Fruit fly (Drosophila melanogaster) whole organism, embryonic: ENCODE measurements around the gene Vps2.

Experiments used
- Antp ChIP-seq: fragments of 200-800 bp; sonication (Bioruptor generic); optimal IDR thresholded peaks from 3 replicates; lab custom pipeline; 2016; ENCODE audit warnings: missing biosample characterization, missing genetic modification characterization
- C15 ChIP-seq: fragments of 200-800 bp; sonication (Bioruptor generic); IDR thresholded peaks from 3 replicates; pipeline ENCODE4 v1.3.6; 2022; ENCODE audit warnings: missing biosample characterization, missing genetic modification characterization
- CG10209 ChIP-seq: fragments of 200-800 bp; sonication (Bioruptor generic); optimal IDR thresholded peaks from 3 replicates; lab custom pipeline; 2017; ENCODE audit warnings: missing biosample characterization, mild to moderate bottlenecking, missing genetic modification characterization, missing genetic modification reagents
- CG10267 ChIP-seq: fragments of 200-800 bp; sonication (Bioruptor generic); optimal IDR thresholded peaks from 2 replicates; lab custom pipeline; 2018; ENCODE audit warnings: missing biosample characterization, mild to moderate bottlenecking, missing genetic modification characterization, moderate library complexity
- CG11093 ChIP-seq: fragments of 200-800 bp; sonication (Bioruptor generic); IDR thresholded peaks from 3 replicates; pipeline ENCODE4 v1.3.6; 2022; ENCODE audit warnings: missing biosample characterization, missing genetic modification characterization
- CG11247 ChIP-seq: fragments of 200-800 bp; sonication (Bioruptor generic); IDR thresholded peaks from 2 replicates; pipeline ENCODE4 v1.3.6; 2022; ENCODE audit warnings: missing biosample characterization, missing genetic modification characterization
- CG11560 ChIP-seq: fragments of 200-800 bp; sonication (Bioruptor generic); IDR thresholded peaks from 3 replicates; pipeline ENCODE4 v1.3.6; 2022; ENCODE audit warnings: missing biosample characterization, missing genetic modification characterization
- CG14014 ChIP-seq: fragments of 200-800 bp; sonication (Bioruptor generic); IDR thresholded peaks from 2 replicates; pipeline ENCODE4 v1.3.6; 2022; ENCODE audit warnings: missing biosample characterization, missing genetic modification characterization
- CG14667 ChIP-seq: fragments of 200-800 bp; sonication (Bioruptor generic); IDR thresholded peaks from 2 replicates; pipeline ENCODE4 v1.3.6; 2022; ENCODE audit warnings: missing biosample characterization, missing genetic modification characterization
- CG14710 ChIP-seq: fragments of 200-800 bp; sonication (Bioruptor generic); optimal IDR thresholded peaks from 3 replicates; lab custom pipeline; 2019; ENCODE audit warnings: missing biosample characterization, mild to moderate bottlenecking, missing genetic modification characterization, moderate library complexity
- CG15514 ChIP-seq: fragments of 200-800 bp; sonication (Bioruptor generic); optimal IDR thresholded peaks from 3 replicates; lab custom pipeline; 2017; ENCODE audit warnings: missing biosample characterization, missing genetic modification characterization, mild to moderate bottlenecking, moderate library complexity, missing genetic modification reagents
- CG31441 ChIP-seq: fragments of 200-800 bp; sonication (Bioruptor generic); IDR thresholded peaks from 2 replicates; pipeline ENCODE4 v1.3.6; 2022; ENCODE audit warnings: missing biosample characterization, missing genetic modification characterization
- CG3281 ChIP-seq: fragments of 200-800 bp; sonication (Bioruptor generic); optimal IDR thresholded peaks from 3 replicates; lab custom pipeline; 2017; ENCODE audit warnings: missing biosample characterization, mild to moderate bottlenecking, missing genetic modification characterization
- CG3407 ChIP-seq: fragments of 200-800 bp; sonication (Bioruptor generic); optimal IDR thresholded peaks from 2 replicates; lab custom pipeline; 2018; ENCODE audit warnings: missing biosample characterization, mild to moderate bottlenecking, missing genetic modification characterization
- CG4424 ChIP-seq: fragments of 200-800 bp; sonication (Bioruptor generic); optimal IDR thresholded peaks from 3 replicates; lab custom pipeline; 2016; ENCODE audit warnings: missing biosample characterization, missing genetic modification characterization
- CG6683 ChIP-seq: fragments of 200-800 bp; sonication (Bioruptor generic); optimal IDR thresholded peaks from 2 replicates; lab custom pipeline; 2017; ENCODE audit warnings: missing biosample characterization, mild to moderate bottlenecking, missing genetic modification characterization, missing genetic modification reagents
- CG8290 ChIP-seq, 3 experiments: fragments of 200-800 bp; sonication (Bioruptor generic); optimal IDR thresholded peaks; 2 replicates each; lab custom pipeline; 2016 to 2019; ENCODE audit warnings: missing biosample characterization in 3 of 3, missing genetic modification characterization in 3 of 3, mild to moderate bottlenecking in 2 of 3, moderate library complexity in 1 of 3
- Camta ChIP-seq: fragments of 200-800 bp; sonication (Bioruptor generic); optimal IDR thresholded peaks from 2 replicates; lab custom pipeline; 2016; ENCODE audit warnings: missing biosample characterization, missing genetic modification characterization
- E2f2 ChIP-seq: fragments of 200-800 bp; sonication (Bioruptor generic); IDR thresholded peaks from 2 replicates; pipeline ENCODE4 v1.3.6; 2022; ENCODE audit warnings: missing biosample characterization, missing genetic modification characterization
- HmgD ChIP-seq: fragments of 200-800 bp; sonication (Bioruptor generic); optimal IDR thresholded peaks from 3 replicates; lab custom pipeline; 2016; ENCODE audit warnings: missing biosample characterization, missing genetic modification characterization
- Hmr ChIP-seq: fragments of 200-800 bp; sonication (Bioruptor generic); optimal IDR thresholded peaks from 3 replicates; lab custom pipeline; 2017; ENCODE audit warnings: mild to moderate bottlenecking, missing biosample characterization, missing genetic modification reagents, missing genetic modification characterization
- MBD-R2 ChIP-seq: fragments of 200-800 bp; sonication (Bioruptor generic); IDR thresholded peaks from 2 replicates; pipeline ENCODE4 v1.3.6; 2022; ENCODE audit warnings: missing biosample characterization, missing genetic modification characterization
- Med ChIP-seq: fragments of 200-800 bp; sonication (Bioruptor generic); peaks from one replicate; lab custom pipeline; 2016; ENCODE audit warnings: missing biosample characterization, missing genetic modification characterization, mild to moderate bottlenecking, inconsistent platforms, moderate library complexity
- Mrtf ChIP-seq: fragments of 200-800 bp; sonication (Bioruptor generic); IDR thresholded peaks from 3 replicates; pipeline ENCODE4 v1.3.6; 2022; ENCODE audit warnings: missing biosample characterization, missing genetic modification characterization
- Myb ChIP-seq: fragments of 200-800 bp; sonication (Bioruptor generic); optimal IDR thresholded peaks from 2 replicates; lab custom pipeline; 2016; ENCODE audit warnings: missing biosample characterization, missing genetic modification characterization
- NK7.1 ChIP-seq: fragments of 200-800 bp; sonication (Bioruptor generic); optimal IDR thresholded peaks from 3 replicates; lab custom pipeline; 2016; ENCODE audit warnings: missing biosample characterization, missing genetic modification characterization
- Neu2 ChIP-seq: fragments of 200-800 bp; sonication (Bioruptor generic); optimal IDR thresholded peaks from 3 replicates; lab custom pipeline; 2016; ENCODE audit warnings: missing biosample characterization, missing genetic modification characterization, borderline replicate concordance
- Optix ChIP-seq: fragments of 200-800 bp; sonication (Bioruptor generic); IDR thresholded peaks from 3 replicates; pipeline ENCODE4 v1.3.6; 2022; ENCODE audit warnings: missing biosample characterization, missing genetic modification characterization
- Ptx1 ChIP-seq: fragments of 200-800 bp; sonication (Bioruptor generic); IDR thresholded peaks from 2 replicates; pipeline ENCODE4 v1.3.6; 2022; ENCODE audit warnings: missing biosample characterization, missing genetic modification characterization
- Ravus ChIP-seq: fragments of 200-800 bp; sonication (Bioruptor generic); IDR thresholded peaks from 2 replicates; pipeline ENCODE4 v1.3.6; 2022; ENCODE audit warnings: missing biosample characterization, missing genetic modification characterization
- bigmax ChIP-seq: fragments of 200-800 bp; sonication (Bioruptor generic); optimal IDR thresholded peaks from 2 replicates; lab custom pipeline; 2018; ENCODE audit warnings: missing biosample characterization, mild to moderate bottlenecking, missing genetic modification characterization
- crc ChIP-seq: fragments of 200-800 bp; sonication (Bioruptor generic); optimal IDR thresholded peaks from 2 replicates; lab custom pipeline; 2016; ENCODE audit warnings: missing biosample characterization, missing genetic modification characterization
- da ChIP-seq: fragments of 200-800 bp; sonication (Bioruptor generic); optimal IDR thresholded peaks from 2 replicates; lab custom pipeline; 2016; ENCODE audit warnings: missing biosample characterization, missing genetic modification characterization
- dimm ChIP-seq: fragments of 200-800 bp; sonication (Bioruptor generic); IDR thresholded peaks from 2 replicates; pipeline ENCODE4 v1.3.6; 2022; ENCODE audit warnings: missing biosample characterization, missing genetic modification characterization
- dysf ChIP-seq: fragments of 200-800 bp; sonication (Bioruptor generic); IDR thresholded peaks from 3 replicates; pipeline ENCODE4 v1.3.6; 2022; ENCODE audit warnings: missing biosample characterization, missing genetic modification characterization
- eyg ChIP-seq: fragments of 200-800 bp; sonication (Bioruptor generic); optimal IDR thresholded peaks from 3 replicates; lab custom pipeline; 2016; ENCODE audit warnings: missing biosample characterization, missing genetic modification characterization
- insv ChIP-seq, 2 experiments: fragments of 200-800 bp; sonication (Bioruptor generic); optimal IDR thresholded peaks; 3 replicates each; lab custom pipeline; 2016 to 2018; ENCODE audit warnings: missing biosample characterization in 2 of 2, missing genetic modification characterization in 2 of 2
- jigr1 ChIP-seq: fragments of 200-800 bp; sonication (Bioruptor generic); IDR thresholded peaks from 3 replicates; pipeline ENCODE4 v1.3.6; 2022; ENCODE audit warnings: missing biosample characterization, missing genetic modification characterization
- kah ChIP-seq: fragments of 200-800 bp; sonication (Bioruptor generic); optimal IDR thresholded peaks from 2 replicates; lab custom pipeline; 2018; ENCODE audit warnings: missing biosample characterization, mild to moderate bottlenecking, missing genetic modification characterization
- kay ChIP-seq: fragments of 200-800 bp; sonication (Bioruptor generic); optimal IDR thresholded peaks from 2 replicates; lab custom pipeline; 2016; ENCODE audit warnings: missing biosample characterization, missing genetic modification characterization
- lmd ChIP-seq: fragments of 200-800 bp; sonication (Bioruptor generic); IDR thresholded peaks from 2 replicates; pipeline ENCODE4 v1.3.6; 2022; ENCODE audit warnings: missing biosample characterization, missing genetic modification characterization
- maf-S ChIP-seq: fragments of 200-800 bp; sonication (Bioruptor generic); optimal IDR thresholded peaks from 2 replicates; lab custom pipeline; 2016; ENCODE audit warnings: missing biosample characterization, missing genetic modification characterization
- oc ChIP-seq: fragments of 200-800 bp; sonication (Bioruptor generic); optimal IDR thresholded peaks from 2 replicates; lab custom pipeline; 2018; ENCODE audit warnings: missing biosample characterization, mild to moderate bottlenecking, missing genetic modification characterization, moderate library complexity
- odd ChIP-seq: fragments of 200-800 bp; sonication (Bioruptor generic); optimal IDR thresholded peaks from 2 replicates; lab custom pipeline; 2017; ENCODE audit warnings: missing biosample characterization, mild to moderate bottlenecking, missing genetic modification characterization
- otp ChIP-seq: fragments of 200-800 bp; sonication (Bioruptor generic); IDR thresholded peaks from 3 replicates; pipeline ENCODE4, ENCODE4 v1.3.6; 2022; ENCODE audit warnings: missing biosample characterization, missing genetic modification characterization
- salm ChIP-seq: fragments of 200-800 bp; sonication (Bioruptor generic); optimal IDR thresholded peaks from 2 replicates; lab custom pipeline; 2018; ENCODE audit warnings: missing biosample characterization, mild to moderate bottlenecking, missing genetic modification characterization
- sens ChIP-seq: fragments of 200-800 bp; sonication (Bioruptor generic); peaks from one replicate; lab custom pipeline; 2016; ENCODE audit warnings: missing biosample characterization, missing genetic modification characterization
- toy ChIP-seq: fragments of 200-800 bp; sonication (Bioruptor generic); IDR thresholded peaks from 2 replicates; pipeline ENCODE4 v1.3.6; 2022; ENCODE audit warnings: missing biosample characterization, missing genetic modification characterization
- vfl ChIP-seq: fragments of 200-800 bp; sonication (Bioruptor generic); optimal IDR thresholded peaks from 2 replicates; lab custom pipeline; 2016; ENCODE audit warnings: missing biosample characterization, missing genetic modification characterization
- zf30C ChIP-seq: fragments of 200-800 bp; sonication (Bioruptor generic); optimal IDR thresholded peaks from 3 replicates; lab custom pipeline; 2018; ENCODE audit warnings: missing biosample characterization, mild to moderate bottlenecking, missing genetic modification characterization

The Vps2 gene

dm6 chr3R:26008892-26009539, 43.6 kb upstream of the Vps2 start (continued):
- TF ChIP-seq salm (tag; lab: Kevin White, UChicago) (peak; percentile 78), CG14014 (GFP tag; lab: Robert Waterston, UW) (peak; percentile 80), CG10267 (peak; percentile 85), Neu2 (GFP tag; lab: Kevin White, UChicago) (no peak), CG11093 (GFP tag; lab: Robert Waterston, UW) (peak; percentile 81), kah (GFP tag; lab: Kevin White, UChicago) (peak; percentile 59), Med (GFP tag; lab: Kevin White, UChicago) (peak; percentile 98), toy (GFP tag; lab: Robert Waterston, UW) (0 out of 2 replicates have a peak, but pooled peaks have one; percentile 24), E2f2 (GFP tag; lab: Robert Waterston, UW) (peak; percentile 70), CG31441 (peak; percentile 93), otp (GFP tag; lab: Robert Waterston, UW) (peak; percentile 48; the same call in 1 of the 3 replicates), maf-S (GFP tag; lab: Kevin White, UChicago) (peak; percentile 63), zf30C (GFP tag; lab: Kevin White, UChicago) (peak; percentile 76), Ravus (peak; percentile 36), CG14710 (tag; lab: Kevin White, UChicago) (peak; percentile 88), Mrtf (GFP tag; lab: Robert Waterston, UW) (peak; percentile 86), CG4424 (GFP tag; lab: Kevin White, UChicago) (peak; percentile 90), dimm (GFP tag; lab: Robert Waterston, UW) (peak; percentile 61), CG10209 (peak; percentile 84), CG3407 (GFP tag; lab: Kevin White, UChicago) (peak; percentile 79), dysf (peak; percentile 92), CG11560 (tag; lab: Robert Waterston, UW) (peak; percentile 58; the same call in 1 of the 3 replicates), insv (GFP tag; optimal IDR thresholded peaks at IDR 0.05; lab: Kevin White, UChicago) (no peak), CG15514 (GFP tag; lab: Kevin White, UChicago) (peak; percentile 46), jigr1 (GFP tag; lab: Robert Waterston, UW) (peak; percentile 63; the same call in 1 of the 3 replicates), NK7.1 (GFP tag; lab: Kevin White, UChicago) (peak; percentile 80), CG11247 (GFP tag; lab: Robert Waterston, UW) (peak; percentile 80), kay (peak; percentile 82), bigmax (GFP tag; lab: Kevin White, UChicago) (no peak), MBD-R2 (GFP tag; lab: Robert Waterston, UW) (peak; percentile 46; the same call in 1 of the 2 replicates), C15 (GFP tag; lab: Robert Waterston, UW) (peak; percentile 49; the same call in 1 of the 3 replicates), crc (GFP tag; lab: Kevin White, UChicago) (peak; percentile 82), Camta (GFP tag; lab: Kevin White, UChicago) (peak; percentile 90), lmd (peak; percentile 89), CG14667 (peak; percentile 84), CG8290 (GFP tag; optimal IDR thresholded peaks at IDR 0.05; lab: Kevin White, UChicago) (peak; percentile 74), CG8290 (tag; optimal IDR thresholded peaks at IDR 0.05; lab: Kevin White, UChicago) (peak in 1 of 2 experiments; percentile 86), HmgD (GFP tag; lab: Kevin White, UChicago) (no peak), sens (GFP tag; lab: Kevin White, UChicago) (peak; percentile 98), oc (tag; lab: Kevin White, UChicago) (peak; percentile 78), da (GFP tag; lab: Kevin White, UChicago) (no peak), odd (GFP tag; lab: Kevin White, UChicago) (peak; percentile 81), Myb (GFP tag; lab: Kevin White, UChicago) (peak; percentile 53), Antp (GFP tag; lab: Kevin White, UChicago) (peak; percentile 74), CG3281 (GFP tag; lab: Kevin White, UChicago) (peak; percentile 86), Ptx1 (GFP tag; lab: Robert Waterston, UW) (peak; percentile 94), Optix (GFP tag; lab: Robert Waterston, UW) (peak; percentile 76), CG6683 (GFP tag; lab: Kevin White, UChicago) (peak; percentile 56), vfl (peak; percentile 69), eyg (GFP tag; lab: Kevin White, UChicago) (peak; percentile 71), Hmr (peak; percentile 78)
